Fruit fly (Drosophila melanogaster): Measurements from ENCODE around the gene mri.

The mri gene

dm6 chr3L:199754-200596 is at the start of gene mri, which contains the start of gene rno:
Gene mri (plus strand): TSS chr3L:200174.
Gene rno (minus strand): TSS chr3L:199762.
- TF ChIP-seq usp (GFP tag; optimal IDR thresholded peaks at IDR 0.05), result no peak
- no peak for TF ChIP-seq pan (optimal IDR thresholded peaks at IDR 0.05)

DNA sequence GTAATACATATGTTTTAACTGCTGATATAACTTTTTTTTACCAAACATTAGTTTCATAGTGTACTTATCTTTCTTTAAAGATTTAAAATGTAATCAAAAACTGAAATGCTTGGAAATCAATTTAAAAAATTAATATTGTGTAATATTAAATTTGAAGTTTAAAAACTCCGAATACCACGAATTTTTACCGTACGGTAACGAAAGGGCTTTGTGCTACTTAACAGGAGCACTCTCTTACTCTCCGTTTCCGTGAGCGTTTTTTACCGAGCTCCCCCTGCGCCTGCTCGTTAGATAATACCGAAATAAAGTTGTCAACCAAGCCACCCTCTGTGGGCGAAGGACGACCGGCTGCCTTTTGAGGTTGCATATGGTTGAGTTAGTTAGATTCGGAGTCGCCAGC is 47.5 kb upstream of the mri start, which contains the start of the genes Dic61B and p130CAS:
Gene Dic61B (minus strand): TSS at position 101 of the 400 bp plus-strand sequence.
Gene p130CAS (plus strand): TSS at position 396 of the 400 bp plus-strand sequence.
- TF ChIP-seq Dll (optimal IDR thresholded peaks at IDR 0.05) (no peak), pan (optimal IDR thresholded peaks at IDR 0.05) (no peak), usp (GFP tag; optimal IDR thresholded peaks at IDR 0.05) (no peak), EcR (GFP tag; optimal IDR thresholded peaks at IDR 0.05) (no peak)

dm6 chr3L:153670-154069 is 46.3 kb upstream of the mri start:
- TF ChIP-seq usp (GFP tag; optimal IDR thresholded peaks at IDR 0.05), result no peak
- TF ChIP-seq psq (optimal IDR thresholded peaks at IDR 0.05), result no peak
- TF ChIP-seq CG8478 (optimal IDR thresholded peaks at IDR 0.05), result no peak
- TF ChIP-seq Dll (optimal IDR thresholded peaks at IDR 0.05), result no peak
- TF ChIP-seq EcR (GFP tag; optimal IDR thresholded peaks at IDR 0.05), result no peak

- no peak for TF ChIP-seq psq (optimal IDR thresholded peaks at IDR 0.05)
- TF ChIP-seq CG8478 (optimal IDR thresholded peaks at IDR 0.05), result no peak
- TF ChIP-seq usp (GFP tag; optimal IDR thresholded peaks at IDR 0.05), result no peak
These were observed 43.2 kb upstream of the mri start for dm6 chr3L:156591-157303.

dm6 chr3L:157674-158179 is 42.2 kb upstream of the mri start:
- no peak for TF ChIP-seq pan (optimal IDR thresholded peaks at IDR 0.05)
- no peak for TF ChIP-seq EcR (GFP tag; optimal IDR thresholded peaks at IDR 0.05)
- TF ChIP-seq psq (optimal IDR thresholded peaks at IDR 0.05), result no peak
- TF ChIP-seq usp (GFP tag; optimal IDR thresholded peaks at IDR 0.05), result no peak
- no peak for TF ChIP-seq CG8478 (optimal IDR thresholded peaks at IDR 0.05)

dm6 chr3L:159406-160084 is 40.4 kb upstream of the mri start:
- TF ChIP-seq Dll (optimal IDR thresholded peaks at IDR 0.05) (no peak), psq (optimal IDR thresholded peaks at IDR 0.05) (no peak), EcR (GFP tag; optimal IDR thresholded peaks at IDR 0.05) (no peak)

DNA sequence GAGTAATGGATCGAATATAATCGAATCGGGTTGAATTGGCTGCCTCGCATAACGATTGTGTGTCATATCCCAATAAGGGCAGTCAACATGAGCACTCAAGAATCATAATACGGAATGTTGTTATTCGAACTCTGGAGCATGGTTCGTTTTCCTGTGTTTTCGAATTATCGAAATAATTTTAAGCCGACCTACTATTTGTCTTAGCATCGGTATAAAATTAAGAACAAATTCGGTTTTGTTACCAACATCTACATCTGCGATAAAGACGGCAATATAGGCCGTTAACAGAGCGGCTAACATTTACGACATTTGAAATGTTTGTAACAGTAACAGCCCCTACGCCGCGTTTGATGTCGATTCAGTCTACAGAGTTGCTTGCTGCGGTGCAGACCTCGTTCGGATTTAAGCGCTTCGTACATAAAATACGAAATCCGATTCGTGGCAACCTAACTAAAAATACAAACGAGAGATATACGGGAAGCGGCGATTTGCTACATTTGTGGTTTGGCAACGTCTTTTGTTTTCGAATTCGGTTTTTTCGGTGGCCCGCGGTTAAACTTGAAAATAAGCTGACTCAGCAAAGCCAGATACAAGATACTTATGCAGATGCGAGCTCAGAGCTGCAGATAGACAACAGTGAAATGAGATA is 39.4 kb upstream of the mri start:
- no peak for TF ChIP-seq Dll (optimal IDR thresholded peaks at IDR 0.05)
- no peak for TF ChIP-seq usp (GFP tag; optimal IDR thresholded peaks at IDR 0.05)
- no peak for TF ChIP-seq pan (optimal IDR thresholded peaks at IDR 0.05)
- no peak for TF ChIP-seq EcR (GFP tag; optimal IDR thresholded peaks at IDR 0.05)

DNA sequence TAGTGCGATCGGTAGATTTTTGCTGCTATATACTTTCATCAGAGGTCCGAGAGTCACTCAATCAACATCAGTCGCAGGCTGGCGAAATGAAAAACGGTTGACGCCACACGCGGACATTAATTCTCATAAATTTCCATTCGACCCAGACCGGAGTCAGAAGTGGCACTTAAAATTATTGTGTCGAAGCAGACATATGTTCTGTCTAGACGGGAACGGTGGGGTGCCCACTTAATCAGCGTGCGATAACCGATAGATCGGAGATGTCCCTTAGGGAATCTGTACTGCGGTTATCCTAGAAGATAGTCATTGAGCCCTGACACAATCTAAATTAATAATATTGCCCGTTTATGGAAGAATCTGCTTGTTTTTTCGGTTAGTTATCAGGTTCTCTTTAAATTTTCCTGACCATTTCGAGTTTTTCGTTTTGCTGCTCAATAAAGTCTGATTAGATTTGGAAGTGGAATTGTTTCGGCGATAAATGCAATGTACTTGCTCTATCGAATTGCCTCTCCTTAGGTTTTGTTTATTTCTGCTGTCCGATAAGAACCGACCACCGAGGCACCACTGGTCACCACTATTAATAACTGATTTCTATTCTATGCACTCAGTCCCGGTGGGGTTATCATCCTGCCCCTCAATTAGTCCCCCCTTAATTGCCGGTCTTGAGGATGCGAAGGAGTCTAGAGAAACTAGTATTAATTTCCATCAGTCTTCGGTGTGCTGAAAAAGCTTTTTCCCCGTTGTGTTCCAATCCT is 38.0 kb upstream of the mri start:
- TF ChIP-seq CG8478 (optimal IDR thresholded peaks at IDR 0.05) (no peak), pan (optimal IDR thresholded peaks at IDR 0.05) (no peak), Dll (optimal IDR thresholded peaks at IDR 0.05) (no peak), psq (optimal IDR thresholded peaks at IDR 0.05) (no peak), EcR (GFP tag; optimal IDR thresholded peaks at IDR 0.05) (no peak), usp (GFP tag; optimal IDR thresholded peaks at IDR 0.05) (no peak)

dm6 chr3L:165981-166788 is 33.8 kb upstream of the mri start:
- TF ChIP-seq pan (optimal IDR thresholded peaks at IDR 0.05) (no peak), Dll (optimal IDR thresholded peaks at IDR 0.05) (no peak), CG8478 (optimal IDR thresholded peaks at IDR 0.05) (no peak), usp (GFP tag; optimal IDR thresholded peaks at IDR 0.05) (no peak), EcR (GFP tag; optimal IDR thresholded peaks at IDR 0.05) (no peak), psq (optimal IDR thresholded peaks at IDR 0.05) (no peak)

dm6 chr3L:166789-167132 is 33.2 kb upstream of the mri start:
- TF ChIP-seq psq (optimal IDR thresholded peaks at IDR 0.05) (no peak), Dll (optimal IDR thresholded peaks at IDR 0.05) (no peak), CG8478 (optimal IDR thresholded peaks at IDR 0.05) (no peak), pan (optimal IDR thresholded peaks at IDR 0.05) (no peak)

DNA sequence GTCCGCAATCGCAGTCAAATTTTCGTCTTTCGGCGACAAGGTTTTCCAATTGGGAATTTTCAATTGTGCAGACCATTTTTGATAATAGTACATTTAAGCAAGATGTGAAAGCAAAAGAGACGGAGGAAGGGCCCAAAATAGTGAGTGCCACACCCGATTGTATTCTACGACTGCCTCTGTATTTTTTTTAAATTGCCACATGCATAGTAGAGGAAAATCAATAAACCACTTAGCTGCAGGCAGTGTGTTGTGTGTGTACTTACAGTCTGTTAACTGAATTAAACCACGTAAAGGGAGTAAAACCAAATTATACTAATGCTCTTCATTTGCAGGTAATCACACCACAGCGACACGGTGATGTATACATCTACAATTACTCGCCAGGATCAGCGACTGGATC is 28.2 kb upstream of the mri start:
- TF ChIP-seq usp (GFP tag; optimal IDR thresholded peaks at IDR 0.05) (no peak), pan (optimal IDR thresholded peaks at IDR 0.05) (no peak), Dll (optimal IDR thresholded peaks at IDR 0.05) (no peak), EcR (GFP tag; optimal IDR thresholded peaks at IDR 0.05) (no peak), CG8478 (optimal IDR thresholded peaks at IDR 0.05) (no peak), psq (optimal IDR thresholded peaks at IDR 0.05) (no peak)

All from whole organism.